Fruit fly (Drosophila melanogaster) Kc167 (cell line): Measurements from ENCODE around the gene CG17129.

ENCODE experiments used
- Sin3A ChIP-seq: fragments of >200 bp; optimal IDR thresholded peaks from 2 replicates; lab custom pipeline; 2018; ENCODE audit warnings: missing external identifiers
- h ChIP-seq: fragments of >200 bp; optimal IDR thresholded peaks from 3 replicates; lab custom pipeline; 2018; ENCODE audit warnings: missing external identifiers
- insv ChIP-seq: fragments of >200 bp; optimal IDR thresholded peaks from 3 replicates; lab custom pipeline; 2018; ENCODE audit warnings: missing external identifiers
- psq ChIP-seq: fragments of >200 bp; optimal IDR thresholded peaks from 2 replicates; lab custom pipeline; 2017; ENCODE audit warnings: missing external identifiers
- ttk ChIP-seq: sonication (Bioruptor generic); optimal IDR thresholded peaks from 2 replicates; lab custom pipeline; 2017; ENCODE audit warnings: missing external identifiers

DNA sequence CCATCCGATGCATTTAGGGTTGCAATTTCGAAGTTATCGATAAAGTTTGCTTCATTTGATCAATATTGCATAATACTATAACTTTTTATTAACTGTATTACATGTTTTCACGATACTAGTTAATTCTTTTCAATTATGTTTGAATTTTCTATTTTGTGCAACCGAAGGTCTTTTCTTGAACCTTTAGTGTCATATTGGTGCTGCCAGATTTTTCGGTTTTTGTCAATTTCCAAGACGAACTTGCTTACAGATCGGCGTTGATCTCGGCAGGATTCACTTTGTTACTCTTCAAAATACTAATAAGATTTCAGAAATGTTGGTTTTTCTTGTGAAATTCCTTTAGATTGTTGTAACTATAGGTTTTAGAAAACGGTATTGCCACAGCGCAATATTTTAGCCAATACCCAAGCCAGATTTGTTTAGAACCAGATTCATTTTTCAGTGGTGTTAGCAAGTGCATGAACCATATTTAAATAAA is 30.3 kb upstream of the CG17129 start, which contains the start of gene CkIIalpha-i3:
- TF ChIP-seq psq (lab: Kevin White, UChicago) (no peak), ttk (lab: Kevin White, UChicago) (no peak), Sin3A (lab: Kevin White, UChicago) (no peak), insv (lab: Kevin White, UChicago) (no peak), h (lab: Kevin White, UChicago) (no peak)
